Worm (Caenorhabditis elegans): ENCODE measurements around the gene acr-7.

- TF ChIP-seq flt-1 (GFP tag; IDR thresholded peaks at IDR 0.05) (no peak), ref-1 (GFP tag; conservative IDR thresholded peaks at IDR 0.05) (no peak), med-1 (GFP tag; optimal IDR thresholded peaks at IDR 0.05; ENCODE audit: insufficient read depth) (no peak), ztf-29 (GFP tag; IDR thresholded peaks at IDR 0.05) (no peak), cog-1 (tag; optimal IDR thresholded peaks at IDR 0.05) (no peak), ztf-23 (GFP tag; IDR thresholded peaks at IDR 0.05) (no peak), tab-1 (GFP tag; IDR thresholded peaks at IDR 0.05) (no peak)
Observed at ce11 chrII:7892761-7893272, 43.2 kb upstream of the acr-7 start, which contains the start of gene ptc-1.
